Worm (Caenorhabditis elegans) whole organism, late embryonic: ENCODE results near the gene R105.5.

ENCODE experiments used
- C08G9.2 ChIP-seq: sonication (generic microtip); optimal IDR thresholded peaks from 2 replicates; lab custom pipeline; 2016; ENCODE audit warnings: mild to moderate bottlenecking, missing genetic modification characterization, moderate library complexity, missing compliant biosample characterization
- C38D4.7 ChIP-seq: fragments of 200-800 bp; sonication (Bioruptor generic); optimal IDR thresholded peaks from 2 replicates; lab custom pipeline; 2018; ENCODE audit warnings: mild to moderate bottlenecking, missing genetic modification characterization, moderate library complexity, missing compliant biosample characterization
- K02D7.2 ChIP-seq: sonication (generic microtip); optimal IDR thresholded peaks from 2 replicates; lab custom pipeline; 2017; ENCODE audit warnings: mild to moderate bottlenecking, missing genetic modification characterization, missing compliant biosample characterization
- K09A11.1 ChIP-seq: sonication (generic microtip); optimal IDR thresholded peaks from 2 replicates; lab custom pipeline; 2017; ENCODE audit warnings: antibody characterized with exemption, mild to moderate bottlenecking, missing genetic modification characterization, missing compliant biosample characterization; ENCODE audit not compliant: insufficient read depth
- ceh-19 ChIP-seq: fragments of 200-800 bp; sonication (Bioruptor generic); optimal IDR thresholded peaks from 2 replicates; lab custom pipeline; 2018; ENCODE audit warnings: mild to moderate bottlenecking, missing genetic modification characterization, missing compliant biosample characterization
- ceh-2 ChIP-seq: sonication (generic microtip); optimal IDR thresholded peaks from 2 replicates; lab custom pipeline; 2016; ENCODE audit warnings: missing genotype, missing genetic modification characterization, missing compliant biosample characterization
- ceh-24 ChIP-seq: sonication (generic microtip); optimal IDR thresholded peaks from 2 replicates; lab custom pipeline; 2016; ENCODE audit warnings: mild to moderate bottlenecking, missing genetic modification characterization, missing compliant biosample characterization
- ceh-30 ChIP-seq: fragments of 150-350 bp; optimal IDR thresholded peaks from 2 replicates; lab custom pipeline; 2014; ENCODE audit warnings: missing biosample characterization, missing genetic modification characterization
- ceh-31 ChIP-seq: sonication (generic microtip); optimal IDR thresholded peaks from 2 replicates; lab custom pipeline; 2016; ENCODE audit warnings: missing genetic modification characterization, missing compliant biosample characterization
- ceh-34 ChIP-seq: sonication (generic microtip); optimal IDR thresholded peaks from 2 replicates; lab custom pipeline; 2016; ENCODE audit warnings: mild to moderate bottlenecking, missing genetic modification characterization, missing compliant biosample characterization
- dve-1 ChIP-seq: sonication (generic microtip); optimal IDR thresholded peaks from 2 replicates; lab custom pipeline; 2017; ENCODE audit warnings: antibody characterized with exemption, mild to moderate bottlenecking, missing genetic modification characterization, missing compliant biosample characterization
- elt-4 ChIP-seq: sonication (generic microtip); optimal IDR thresholded peaks from 2 replicates; lab custom pipeline; 2016; ENCODE audit warnings: missing genetic modification characterization, missing compliant biosample characterization
- ets-4 ChIP-seq: sonication (generic microtip); optimal IDR thresholded peaks from 2 replicates; lab custom pipeline; 2016; ENCODE audit warnings: missing genetic modification characterization, missing compliant biosample characterization
- eyg-1 ChIP-seq: sonication (generic microtip); optimal IDR thresholded peaks from 2 replicates; lab custom pipeline; 2016; ENCODE audit warnings: missing genotype, missing genetic modification characterization, missing compliant biosample characterization
- fkh-6 ChIP-seq: sonication (generic microtip); optimal IDR thresholded peaks from 2 replicates; lab custom pipeline; 2016; ENCODE audit warnings: missing genetic modification characterization, missing compliant biosample characterization
- gmeb-2 ChIP-seq: sonication (generic microtip); optimal IDR thresholded peaks from 2 replicates; lab custom pipeline; 2016; ENCODE audit warnings: missing genetic modification characterization, inconsistent platforms, missing compliant biosample characterization
- hlh-13 ChIP-seq: fragments of 200-800 bp; sonication (Bioruptor generic); optimal IDR thresholded peaks from 2 replicates; lab custom pipeline; 2018; ENCODE audit warnings: mild to moderate bottlenecking, missing genetic modification characterization, missing compliant biosample characterization
- hlh-15 ChIP-seq: sonication (generic microtip); optimal IDR thresholded peaks from 2 replicates; lab custom pipeline; 2016; ENCODE audit warnings: missing genetic modification characterization, missing compliant biosample characterization
- hlh-30 ChIP-seq: sonication (generic microtip); optimal IDR thresholded peaks from 2 replicates; lab custom pipeline; 2017; ENCODE audit warnings: antibody characterized with exemption, missing genetic modification characterization, missing compliant biosample characterization; ENCODE audit not compliant: insufficient read depth
- hlh-6 ChIP-seq: sonication (generic microtip); optimal IDR thresholded peaks from 2 replicates; lab custom pipeline; 2016; ENCODE audit warnings: missing genotype, missing genetic modification characterization, missing compliant biosample characterization
- hlh-8 ChIP-seq: sonication (generic microtip); optimal IDR thresholded peaks from 2 replicates; lab custom pipeline; 2016; ENCODE audit warnings: missing genotype, missing genetic modification characterization, missing compliant biosample characterization
- lin-11 ChIP-seq: fragments of 200-800 bp; sonication (Bioruptor generic); optimal IDR thresholded peaks from 2 replicates; lab custom pipeline; 2018; ENCODE audit warnings: mild to moderate bottlenecking, missing genetic modification characterization, missing compliant biosample characterization
- nhr-232 ChIP-seq: sonication (generic microtip); optimal IDR thresholded peaks from 2 replicates; lab custom pipeline; 2016; ENCODE audit warnings: missing genetic modification characterization, missing compliant biosample characterization
- npax-4 ChIP-seq: sonication (generic microtip); optimal IDR thresholded peaks from 2 replicates; lab custom pipeline; 2016; ENCODE audit warnings: missing genetic modification characterization, missing compliant biosample characterization
- odd-2 ChIP-seq: sonication (generic microtip); optimal IDR thresholded peaks from 2 replicates; lab custom pipeline; 2017; ENCODE audit warnings: antibody characterized with exemption, mild to moderate bottlenecking, missing genetic modification characterization, missing compliant biosample characterization
- pag-3 ChIP-seq: sonication (generic microtip); optimal IDR thresholded peaks from 2 replicates; lab custom pipeline; 2016; ENCODE audit warnings: missing compliant biosample characterization, missing genetic modification characterization, borderline replicate concordance
- pha-4 ChIP-seq: fragments of 150-350 bp; optimal IDR thresholded peaks from 2 replicates; lab custom pipeline; 2018; ENCODE audit warnings: missing biosample characterization, missing genetic modification reagents, missing genetic modification characterization
- pqm-1 ChIP-seq: sonication (generic microtip); optimal IDR thresholded peaks from 2 replicates; lab custom pipeline; 2016; ENCODE audit warnings: missing genetic modification characterization, missing compliant biosample characterization
- pros-1 ChIP-seq: fragments of 150-350 bp; optimal IDR thresholded peaks from 2 replicates; lab custom pipeline; 2014; ENCODE audit warnings: missing biosample characterization, missing genetic modification reagents, missing genetic modification characterization
- rnt-1 ChIP-seq: sonication (generic microtip); optimal IDR thresholded peaks from 2 replicates; lab custom pipeline; 2016; ENCODE audit warnings: missing genetic modification characterization, missing compliant biosample characterization
- sdc-2 ChIP-seq: sonication (generic microtip); optimal IDR thresholded peaks from 2 replicates; lab custom pipeline; 2016; ENCODE audit warnings: missing genotype, missing genetic modification characterization, missing compliant biosample characterization
- sox-2 ChIP-seq: fragments of 200-800 bp; sonication (Bioruptor generic); IDR thresholded peaks from 2 replicates; pipeline ENCODE4 v1.3.6; 2022; ENCODE audit warnings: missing genetic modification reagents, missing genetic modification characterization, missing compliant biosample characterization
- ttx-3 ChIP-seq: sonication (generic microtip); optimal IDR thresholded peaks from 2 replicates; lab custom pipeline; 2016; ENCODE audit warnings: missing genetic modification reagents, missing genetic modification characterization, missing compliant biosample characterization
- unc-3 ChIP-seq, 2 experiments: fragments of 200-800 bp in 1 of 2; sonication (Bioruptor generic) in 1 of 2; sonication (generic microtip) in 1 of 2; conservative IDR thresholded peaks in 1 of 2; optimal IDR thresholded peaks in 1 of 2; 2 replicates each; pipeline versions ENCODE4 v1.3.6 to Lab custom; 2016 to 2022; ENCODE audit warnings: missing compliant biosample characterization in 2 of 2, missing genetic modification characterization in 2 of 2, missing genetic modification reagents in 1 of 2
- unc-86 ChIP-seq: sonication (generic microtip); optimal IDR thresholded peaks from 2 replicates; lab custom pipeline; 2016; ENCODE audit warnings: missing genetic modification characterization, missing compliant biosample characterization
- zip-5 ChIP-seq: sonication (generic microtip); optimal IDR thresholded peaks from 2 replicates; lab custom pipeline; 2016; ENCODE audit warnings: missing genetic modification characterization, missing compliant biosample characterization
- ztf-16 ChIP-seq: sonication (generic microtip); optimal IDR thresholded peaks from 2 replicates; lab custom pipeline; 2017; ENCODE audit warnings: missing genetic modification characterization, missing compliant biosample characterization

Gene R105.5

DNA sequence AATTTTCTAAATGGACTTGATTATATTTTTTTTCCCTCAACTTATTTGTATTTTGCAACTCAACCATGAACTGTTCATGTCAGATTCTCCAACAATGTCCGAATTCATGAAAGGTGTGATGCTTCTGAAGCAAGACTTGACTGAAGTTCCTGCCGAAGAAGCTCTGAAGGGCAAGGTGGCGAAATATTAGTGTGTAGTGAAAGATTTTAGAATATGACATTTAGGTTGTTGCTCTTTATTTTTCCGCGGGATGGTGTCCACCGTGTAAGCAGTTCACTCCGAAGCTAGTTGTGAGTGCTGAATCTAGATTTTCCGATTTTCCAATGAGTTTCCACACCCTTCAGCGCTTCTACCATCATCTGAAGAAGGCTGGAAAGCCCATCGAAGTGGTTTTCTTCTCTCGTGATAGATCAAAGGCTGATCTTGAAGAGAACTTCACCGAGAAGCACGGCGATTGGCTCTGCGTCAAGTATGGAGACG lies 16.3 kb downstream of the R105.5 start, which contains the start of gene F29B9.5:
Gene F29B9.5, plus strand, starts transcription at position 51 of the 480 bp plus-strand sequence.
- no peak for TF ChIP-seq hlh-15 (tag; lab: Kevin White, UChicago)
- TF ChIP-seq hlh-13: no peak
- no peak for TF ChIP-seq unc-86
- no peak for TF ChIP-seq odd-2
- no peak for TF ChIP-seq elt-4 (tag; lab: Kevin White, UChicago)
- TF ChIP-seq eyg-1 (tag; lab: Kevin White, UChicago): no peak
- TF ChIP-seq hlh-6: no peak
- TF ChIP-seq ceh-19: no peak
- no peak for TF ChIP-seq zip-5 (tag; lab: Kevin White, UChicago)
- TF ChIP-seq ttx-3 (tag; lab: Kevin White, UChicago): no peak
- no peak for TF ChIP-seq dve-1 (tag; lab: Kevin White, UChicago)
- no peak for TF ChIP-seq ceh-24 (tag; lab: Kevin White, UChicago)
- TF ChIP-seq gmeb-2 (tag; lab: Kevin White, UChicago): no peak
- no peak for TF ChIP-seq lin-11 (tag; lab: Kevin White, UChicago)
- TF ChIP-seq K09A11.1 (tag; lab: Kevin White, UChicago): no peak
- TF ChIP-seq ceh-34 (tag; lab: Kevin White, UChicago): no peak
- TF ChIP-seq ceh-30 (tag; lab: Kevin White, UChicago): no peak
- TF ChIP-seq unc-3 (GFP tag; conservative IDR thresholded peaks at IDR 0.05; lab: Robert Waterston, UW): no peak
- TF ChIP-seq unc-3 (tag; optimal IDR thresholded peaks at IDR 0.05; lab: Kevin White, UChicago): no peak
- TF ChIP-seq pros-1 (tag; lab: Kevin White, UChicago): no peak
- TF ChIP-seq, all 69 proteins: peak for 0

ce11 chrIV:4652962-4653361 lies 16.9 kb downstream of the R105.5 start, which contains the start of gene psr-1:
psr-1 (plus strand) TSS chrIV:4653262.
- TF ChIP-seq C08G9.2 (tag; lab: Kevin White, UChicago): no peak
- TF ChIP-seq fkh-6 (tag; lab: Kevin White, UChicago): no peak
- no peak for TF ChIP-seq sox-2

DNA sequence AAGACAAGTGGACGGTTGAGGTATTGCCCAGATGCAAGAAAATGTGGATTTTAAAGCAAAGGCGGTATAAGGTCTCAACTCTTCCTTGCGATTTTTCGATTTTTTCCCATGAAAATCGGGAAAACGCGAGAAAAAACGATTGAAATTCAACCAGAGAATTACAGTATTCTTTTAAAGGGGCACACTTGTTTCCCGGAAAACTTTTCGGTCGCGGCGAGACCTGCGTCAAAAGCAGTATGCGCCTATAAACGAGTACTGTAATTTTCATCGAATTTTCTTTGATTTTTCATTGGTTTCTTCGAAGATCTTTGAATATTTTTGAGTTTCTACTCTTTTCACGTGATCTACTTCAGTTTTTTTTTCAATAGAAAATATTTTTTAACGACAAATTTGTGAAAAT lies 17.6 kb downstream of the R105.5 start:
- TF ChIP-seq zip-5 (tag; lab: Kevin White, UChicago): no peak
- TF ChIP-seq C38D4.7: no peak
- TF ChIP-seq pag-3: no peak
- TF ChIP-seq ets-4 (tag; lab: Kevin White, UChicago): no peak
- no peak for TF ChIP-seq ceh-34 (tag; lab: Kevin White, UChicago)
- no peak for TF ChIP-seq ceh-24 (tag; lab: Kevin White, UChicago)
- TF ChIP-seq dve-1 (tag; lab: Kevin White, UChicago): no peak
- no peak for TF ChIP-seq rnt-1 (tag; lab: Kevin White, UChicago)
- TF ChIP-seq K02D7.2 (tag; lab: Kevin White, UChicago): no peak
- no peak for TF ChIP-seq pqm-1 (tag; lab: Kevin White, UChicago)
- no peak for TF ChIP-seq hlh-8
- no peak for TF ChIP-seq ceh-31 (tag; lab: Kevin White, UChicago)
- TF ChIP-seq ztf-16: no peak
- TF ChIP-seq npax-4: no peak
- no peak for TF ChIP-seq sox-2
- TF ChIP-seq gmeb-2 (tag; lab: Kevin White, UChicago): no peak
- TF ChIP-seq nhr-232 (tag; lab: Kevin White, UChicago): no peak
- no peak for TF ChIP-seq hlh-30 (tag; lab: Kevin White, UChicago)

DNA sequence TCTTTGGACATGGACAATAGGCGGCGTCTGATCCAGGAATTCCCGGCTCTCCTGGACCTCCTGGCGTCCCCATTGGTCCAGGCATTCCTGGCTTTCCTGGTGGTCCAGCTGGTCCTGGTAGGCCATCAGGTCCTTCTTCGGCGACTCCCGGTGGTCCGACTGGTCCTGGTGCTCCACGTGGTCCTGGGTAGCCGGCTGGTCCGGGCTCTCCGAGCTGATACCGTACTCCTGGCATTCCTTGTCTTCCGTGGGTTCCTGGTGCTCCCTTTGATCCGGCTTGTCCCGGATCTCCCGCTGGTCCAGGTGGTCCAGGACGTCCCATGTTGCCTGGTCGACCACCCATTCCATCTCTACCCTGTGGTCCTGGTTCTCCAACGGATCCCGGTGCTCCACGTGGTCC lies 19.9 kb downstream of the R105.5 start:
- peak; percentile 53 for TF ChIP-seq sdc-2 (tag; lab: Kevin White, UChicago)
- TF ChIP-seq pha-4 (tag; lab: Kevin White, UChicago): no peak
- TF ChIP-seq hlh-6: peak; percentile 64
- TF ChIP-seq odd-2: no peak
- peak; percentile 34 for TF ChIP-seq ceh-34 (tag; lab: Kevin White, UChicago)
- TF ChIP-seq ceh-2 (tag; lab: Kevin White, UChicago): no peak
